Fruit fly (Drosophila melanogaster) whole organism, embryonic: ENCODE data around the gene Arfip.

Source experiments
- Antp ChIP-seq: fragments of 200-800 bp; sonication (Bioruptor generic); optimal IDR thresholded peaks from 3 replicates; lab custom pipeline; 2016; ENCODE audit warnings: missing biosample characterization, missing genetic modification characterization
- CG10147 ChIP-seq: fragments of 200-800 bp; sonication (Bioruptor generic); optimal IDR thresholded peaks from 2 replicates; lab custom pipeline; 2019; ENCODE audit warnings: missing biosample characterization, mild to moderate bottlenecking, missing genetic modification characterization, moderate library complexity
- CG12219 ChIP-seq: fragments of 200-800 bp; sonication (Bioruptor generic); optimal IDR thresholded peaks from 3 replicates; lab custom pipeline; 2018; ENCODE audit warnings: missing biosample characterization, mild to moderate bottlenecking, missing genetic modification characterization
- CG12659 ChIP-seq: fragments of 200-800 bp; sonication (Bioruptor generic); optimal IDR thresholded peaks from 3 replicates; lab custom pipeline; 2017; ENCODE audit warnings: mild to moderate bottlenecking, missing biosample characterization, missing genetic modification reagents, missing genetic modification characterization
- CG15479 ChIP-seq: fragments of 200-800 bp; sonication (Bioruptor generic); optimal IDR thresholded peaks from 3 replicates; lab custom pipeline; 2019; ENCODE audit warnings: missing biosample characterization, mild to moderate bottlenecking, missing genetic modification characterization, moderate library complexity
- CG1647 ChIP-seq: fragments of 200-800 bp; sonication (Bioruptor generic); optimal IDR thresholded peaks from 3 replicates; lab custom pipeline; 2016; ENCODE audit warnings: missing biosample characterization, missing genetic modification characterization
- CG17829 ChIP-seq: fragments of 200-800 bp; optimal IDR thresholded peaks from 2 replicates; lab custom pipeline; 2019; ENCODE audit warnings: missing biosample characterization, mild to moderate bottlenecking, missing genetic modification characterization, moderate library complexity
- CG1832 ChIP-seq: fragments of 200-800 bp; sonication (Bioruptor generic); optimal IDR thresholded peaks from 2 replicates; lab custom pipeline; 2017; ENCODE audit warnings: missing biosample characterization, mild to moderate bottlenecking, missing genetic modification characterization, inconsistent platforms
- CG18599 ChIP-seq: fragments of 200-800 bp; sonication (Bioruptor generic); optimal IDR thresholded peaks from 3 replicates; lab custom pipeline; 2017; ENCODE audit warnings: missing biosample characterization, missing genetic modification characterization, mild to moderate bottlenecking, moderate library complexity, missing genetic modification reagents
- CG2129 ChIP-seq: fragments of 200-800 bp; sonication (Bioruptor generic); IDR thresholded peaks from 2 replicates; pipeline ENCODE4 v1.3.6; 2022; ENCODE audit warnings: missing biosample characterization, missing genetic modification characterization; ENCODE audit not compliant: partially characterized antibody
- CG2678 ChIP-seq: fragments of 200-800 bp; sonication (Bioruptor generic); optimal IDR thresholded peaks from 3 replicates; lab custom pipeline; 2019; ENCODE audit warnings: missing biosample characterization, mild to moderate bottlenecking, missing genetic modification characterization, moderate library complexity
- CG3065 ChIP-seq: fragments of 200-800 bp; sonication (Bioruptor generic); optimal IDR thresholded peaks from 2 replicates; lab custom pipeline; 2016; ENCODE audit warnings: missing biosample characterization, missing genetic modification characterization
- CG42726 ChIP-seq: fragments of 200-800 bp; sonication (Bioruptor generic); IDR thresholded peaks from 2 replicates; pipeline ENCODE4 v1.3.6; 2022; ENCODE audit warnings: missing biosample characterization, missing genetic modification characterization; ENCODE audit not compliant: partially characterized antibody
- CG5953 ChIP-seq: fragments of 200-800 bp; sonication (Bioruptor generic); IDR thresholded peaks from 2 replicates; pipeline ENCODE4 v1.3.6; 2022; ENCODE audit warnings: missing biosample characterization, missing genetic modification characterization
- CG6254 ChIP-seq: fragments of 200-800 bp; sonication (Bioruptor generic); optimal IDR thresholded peaks from 3 replicates; lab custom pipeline; 2017; ENCODE audit warnings: mild to moderate bottlenecking, missing biosample characterization, missing genetic modification reagents, missing genetic modification characterization
- CG7786 ChIP-seq: fragments of 200-800 bp; sonication (Bioruptor generic); optimal IDR thresholded peaks from 2 replicates; lab custom pipeline; 2016; ENCODE audit warnings: missing biosample characterization, missing genetic modification characterization
- CG7839 ChIP-seq: fragments of 200-800 bp; sonication (Bioruptor generic); optimal IDR thresholded peaks from 3 replicates; lab custom pipeline; 2018; ENCODE audit warnings: missing biosample characterization, mild to moderate bottlenecking, missing genetic modification characterization, moderate library complexity
- CHES-1-like ChIP-seq: fragments of 200-800 bp; sonication (Bioruptor generic); optimal IDR thresholded peaks from 2 replicates; lab custom pipeline; 2016; ENCODE audit warnings: missing biosample characterization, missing genetic modification characterization
- CTCF ChIP-seq: fragments of 200-800 bp; sonication (Bioruptor generic); optimal IDR thresholded peaks from 2 replicates; lab custom pipeline; 2017; ENCODE audit warnings: missing biosample characterization, mild to moderate bottlenecking, missing genetic modification characterization, moderate library complexity
- D19B ChIP-seq: fragments of 200-800 bp; sonication (Bioruptor generic); optimal IDR thresholded peaks from 2 replicates; lab custom pipeline; 2017; ENCODE audit warnings: missing biosample characterization, mild to moderate bottlenecking, missing genetic modification characterization
- Dp ChIP-seq: fragments of 200-800 bp; sonication (Bioruptor generic); optimal IDR thresholded peaks from 2 replicates; lab custom pipeline; 2018; ENCODE audit warnings: missing biosample characterization, mild to moderate bottlenecking, missing genetic modification characterization, moderate library complexity
- Eip74EF ChIP-seq, 2 experiments: fragments of 200-800 bp in 1 of 2; fragments of >200 bp in 1 of 2; sonication (Bioruptor generic) in 1 of 2; optimal IDR thresholded peaks; 2 replicates each; lab custom pipeline; 2017 to 2019; ENCODE audit warnings: missing biosample characterization in 2 of 2, missing genetic modification characterization in 2 of 2, mild to moderate bottlenecking in 1 of 2, moderate library complexity in 1 of 2
- Fer2 ChIP-seq: fragments of 200-800 bp; sonication (Bioruptor generic); optimal IDR thresholded peaks from 2 replicates; lab custom pipeline; 2018; ENCODE audit warnings: missing biosample characterization, mild to moderate bottlenecking, missing genetic modification characterization, moderate library complexity
- Fer3 ChIP-seq: fragments of 200-800 bp; sonication (Bioruptor generic); optimal IDR thresholded peaks from 2 replicates; lab custom pipeline; 2018; ENCODE audit warnings: missing biosample characterization, mild to moderate bottlenecking, missing genetic modification characterization, moderate library complexity
- HLH54F ChIP-seq: fragments of 200-800 bp; sonication (Bioruptor generic); optimal IDR thresholded peaks from 3 replicates; lab custom pipeline; 2016; ENCODE audit warnings: missing biosample characterization, missing genetic modification characterization
- HLHmδ ChIP-seq: fragments of 200-800 bp; sonication (Bioruptor generic); optimal IDR thresholded peaks from 2 replicates; lab custom pipeline; 2018; ENCODE audit warnings: missing biosample characterization, mild to moderate bottlenecking, missing genetic modification characterization, moderate library complexity
- Hr39 ChIP-seq: fragments of >200 bp; optimal IDR thresholded peaks from 2 replicates; lab custom pipeline; 2017
- MBD-R2 ChIP-seq: fragments of 200-800 bp; sonication (Bioruptor generic); IDR thresholded peaks from 2 replicates; pipeline ENCODE4 v1.3.6; 2022; ENCODE audit warnings: missing biosample characterization, missing genetic modification characterization
- Myb ChIP-seq: fragments of 200-800 bp; sonication (Bioruptor generic); optimal IDR thresholded peaks from 2 replicates; lab custom pipeline; 2016; ENCODE audit warnings: missing biosample characterization, missing genetic modification characterization
- Xbp1 ChIP-seq: fragments of 200-800 bp; sonication (Bioruptor generic); optimal IDR thresholded peaks from 3 replicates; lab custom pipeline; 2016; ENCODE audit warnings: missing biosample characterization, mild to moderate bottlenecking, missing genetic modification characterization
- YL-1 ChIP-seq: fragments of 200-800 bp; sonication (Bioruptor generic); optimal IDR thresholded peaks from 3 replicates; lab custom pipeline; 2017; ENCODE audit warnings: missing biosample characterization, mild to moderate bottlenecking, missing genetic modification characterization
- ab ChIP-seq: fragments of 200-800 bp; sonication (Bioruptor generic); optimal IDR thresholded peaks from 2 replicates; lab custom pipeline; 2016; ENCODE audit warnings: missing biosample characterization, missing genetic modification characterization
- az2 ChIP-seq: fragments of 200-800 bp; sonication (Bioruptor generic); optimal IDR thresholded peaks from 3 replicates; lab custom pipeline; 2016; ENCODE audit warnings: missing biosample characterization, missing genetic modification characterization
- bbx ChIP-seq: fragments of 200-800 bp; sonication (Bioruptor generic); IDR thresholded peaks from 2 replicates; pipeline ENCODE4 v1.3.6; 2022; ENCODE audit warnings: missing biosample characterization, missing genetic modification characterization; ENCODE audit not compliant: partially characterized antibody
- br ChIP-seq: fragments of >200 bp; optimal IDR thresholded peaks from 2 replicates; lab custom pipeline; 2017
- caup ChIP-seq: fragments of 200-800 bp; sonication (Bioruptor generic); optimal IDR thresholded peaks from 3 replicates; lab custom pipeline; 2017; ENCODE audit warnings: missing biosample characterization, mild to moderate bottlenecking, missing genetic modification characterization, moderate library complexity; ENCODE audit not compliant: severe bottlenecking
- chif ChIP-seq, 2 experiments: fragments of 200-800 bp; sonication (Bioruptor generic); optimal IDR thresholded peaks; 3 replicates each; lab custom pipeline; 2016; ENCODE audit warnings: missing biosample characterization in 2 of 2, missing genetic modification characterization in 2 of 2
- da ChIP-seq: fragments of 200-800 bp; sonication (Bioruptor generic); optimal IDR thresholded peaks from 2 replicates; lab custom pipeline; 2016; ENCODE audit warnings: missing biosample characterization, missing genetic modification characterization
- dpn ChIP-seq, 2 experiments: fragments of 200-800 bp; sonication (Bioruptor generic); optimal IDR thresholded peaks; 3 replicates each; lab custom pipeline; 2016; ENCODE audit warnings: missing biosample characterization in 2 of 2, missing genetic modification characterization in 2 of 2
- hkb ChIP-seq, 2 experiments: fragments of 200-800 bp in 1 of 2; fragments of >200 bp in 1 of 2; sonication (Bioruptor generic) in 1 of 2; IDR thresholded peaks in 1 of 2; optimal IDR thresholded peaks in 1 of 2; 2 replicates each; pipeline versions ENCODE4 v1.3.6 to Lab custom; 2017 to 2022; ENCODE audit warnings: missing biosample characterization in 1 of 2, missing genetic modification characterization in 1 of 2
- kni ChIP-seq: fragments of 200-800 bp; sonication (Bioruptor generic); optimal IDR thresholded peaks from 3 replicates; lab custom pipeline; 2017; ENCODE audit warnings: mild to moderate bottlenecking, missing biosample characterization, missing genetic modification reagents, missing genetic modification characterization
- lab ChIP-seq: fragments of 200-800 bp; sonication (Bioruptor generic); optimal IDR thresholded peaks from 3 replicates; lab custom pipeline; 2017; ENCODE audit warnings: missing biosample characterization, missing genetic modification characterization, mild to moderate bottlenecking, moderate library complexity, missing genetic modification reagents
- lbe ChIP-seq: fragments of 200-800 bp; sonication (Bioruptor generic); optimal IDR thresholded peaks from 2 replicates; lab custom pipeline; 2016; ENCODE audit warnings: missing biosample characterization, mild to moderate bottlenecking, missing genetic modification characterization
- lmd ChIP-seq: fragments of 200-800 bp; sonication (Bioruptor generic); IDR thresholded peaks from 2 replicates; pipeline ENCODE4 v1.3.6; 2022; ENCODE audit warnings: missing biosample characterization, missing genetic modification characterization
- nmo ChIP-seq: fragments of 200-800 bp; sonication (Bioruptor generic); optimal IDR thresholded peaks from 2 replicates; lab custom pipeline; 2018; ENCODE audit warnings: missing biosample characterization, mild to moderate bottlenecking, missing genetic modification characterization, moderate library complexity
- pfk ChIP-seq: fragments of 200-800 bp; sonication (Bioruptor generic); optimal IDR thresholded peaks from 2 replicates; lab custom pipeline; 2018; ENCODE audit warnings: missing biosample characterization, mild to moderate bottlenecking, missing genetic modification characterization, moderate library complexity
- sug ChIP-seq: fragments of 200-800 bp; optimal IDR thresholded peaks from 2 replicates; lab custom pipeline; 2019; ENCODE audit warnings: missing biosample characterization, mild to moderate bottlenecking, missing genetic modification characterization, moderate library complexity
- tna ChIP-seq: fragments of 200-800 bp; sonication (Bioruptor generic); IDR thresholded peaks from 2 replicates; pipeline ENCODE4 v1.3.6; 2022; ENCODE audit warnings: missing biosample characterization, missing genetic modification characterization; ENCODE audit not compliant: partially characterized antibody

Gene Arfip

dm6 chr3R:11209801-11210402, 24.9 kb downstream of the Arfip start, which contains the start of the genes SdhC and Tctp (continued):
- no peak for TF ChIP-seq CG6254 (GFP tag; lab: Kevin White, UChicago)
- peak; percentile 15 for TF ChIP-seq D19B (GFP tag; lab: Kevin White, UChicago)
- no peak for TF ChIP-seq CG7786 (GFP tag; lab: Kevin White, UChicago)
- peak; percentile 10 for TF ChIP-seq CHES-1-like (GFP tag; lab: Kevin White, UChicago)
- TF ChIP-seq Fer3 (tag; lab: Kevin White, UChicago): peak; percentile 40
- peak; percentile 7 for TF ChIP-seq lbe (GFP tag; lab: Kevin White, UChicago)
- peak; percentile 1 for TF ChIP-seq ab (GFP tag; lab: Kevin White, UChicago)
- peak; percentile 52 for TF ChIP-seq CG18599 (GFP tag; lab: Kevin White, UChicago)
- TF ChIP-seq CG5953 (GFP tag; lab: Robert Waterston, UW): 0 out of 2 replicates have a peak, but pooled peaks have one; percentile 31
- TF ChIP-seq CG7839 (tag; lab: Kevin White, UChicago): peak; percentile 23
- no peak for TF ChIP-seq CG12219
- TF ChIP-seq CG1647 (GFP tag; lab: Kevin White, UChicago): no peak
- TF ChIP-seq Fer2 (tag; lab: Kevin White, UChicago): no peak
- TF ChIP-seq CG15479: no peak
- TF ChIP-seq CG2678 (tag; lab: Kevin White, UChicago): peak; percentile 52
- peak; percentile 41 for TF ChIP-seq lab (GFP tag; lab: Kevin White, UChicago)
- peak; percentile 6 for TF ChIP-seq CG10147 (GFP tag; lab: Kevin White, UChicago)
- peak; percentile 22 for TF ChIP-seq Antp (GFP tag; lab: Kevin White, UChicago)
- peak; percentile 46 for TF ChIP-seq az2 (GFP tag; lab: Kevin White, UChicago)
- TF ChIP-seq Eip74EF (GFP tag; optimal IDR thresholded peaks at IDR 0.05; lab: Kevin White, UChicago): peak in 1 of 2 experiments; percentile 35
- no peak for TF ChIP-seq CG2129 (GFP tag; lab: Robert Waterston, UW)
- TF ChIP-seq MBD-R2: 0 out of 2 replicates have a peak, but pooled peaks have one; percentile 25
- TF ChIP-seq dpn (GFP tag; optimal IDR thresholded peaks at IDR 0.05; lab: Kevin White, UChicago): peak; percentile 32 to 36
- peak; percentile 18 for TF ChIP-seq CG3065
- peak; percentile 72 for TF ChIP-seq nmo (GFP tag; lab: Kevin White, UChicago)
- peak; percentile 83 for TF ChIP-seq CG12659 (GFP tag; lab: Kevin White, UChicago)
- TF ChIP-seq sug (tag; lab: Kevin White, UChicago): peak; percentile 54
- no peak for TF ChIP-seq CG1832 (GFP tag; lab: Kevin White, UChicago)
- no peak for TF ChIP-seq da
- TF ChIP-seq caup: peak; percentile 20
- TF ChIP-seq CG42726: peak; percentile 57; the same call in 1 of the 2 replicates
- no peak for TF ChIP-seq lmd
- TF ChIP-seq tna (GFP tag; lab: Robert Waterston, UW): peak; percentile 40; the same call in 1 of the 2 replicates
- no peak for TF ChIP-seq Myb (GFP tag; lab: Kevin White, UChicago)
- TF ChIP-seq HLHmδ (GFP tag; lab: Kevin White, UChicago): peak; percentile 51
- TF ChIP-seq HLH54F: peak; percentile 39
- peak; percentile 59 for TF ChIP-seq CG17829 (tag; lab: Kevin White, UChicago)
- peak; percentile 30 for TF ChIP-seq Dp (GFP tag; lab: Kevin White, UChicago)
- no peak for TF ChIP-seq br (lab: Kevin White, UChicago)
- peak; percentile 37 for TF ChIP-seq kni (GFP tag; lab: Kevin White, UChicago)
- peak; percentile 6 to 44 for TF ChIP-seq chif (GFP tag; optimal IDR thresholded peaks at IDR 0.05; lab: Kevin White, UChicago)
- peak; percentile 56 for TF ChIP-seq bbx
- TF ChIP-seq CTCF (GFP tag; lab: Kevin White, UChicago): no peak
- peak; percentile 90 for TF ChIP-seq YL-1
- TF ChIP-seq Hr39 (lab: Kevin White, UChicago): no peak
- peak; percentile 44 for TF ChIP-seq hkb (optimal IDR thresholded peaks at IDR 0.05; lab: Kevin White, UChicago)
- TF ChIP-seq hkb (GFP tag; IDR thresholded peaks at IDR 0.05; lab: Robert Waterston, UW): 0 out of 2 replicates have a peak, but pooled peaks have one; percentile 7
- TF ChIP-seq pfk (GFP tag; lab: Kevin White, UChicago): peak; percentile 27
- peak; percentile 61 for TF ChIP-seq Xbp1 (GFP tag; lab: Kevin White, UChicago)
